Fruit fly (Drosophila melanogaster) Kc167 (cell line): ENCODE data around the gene Send1.

ENCODE experiments used
- Myc ChIP-seq: fragments of >200 bp; optimal IDR thresholded peaks from 2 replicates; lab custom pipeline; 2017; ENCODE audit warnings: missing external identifiers
- Sin3A ChIP-seq: fragments of >200 bp; optimal IDR thresholded peaks from 2 replicates; lab custom pipeline; 2018; ENCODE audit warnings: missing external identifiers
- psq ChIP-seq: fragments of >200 bp; optimal IDR thresholded peaks from 2 replicates; lab custom pipeline; 2017; ENCODE audit warnings: missing external identifiers
- ttk ChIP-seq: sonication (Bioruptor generic); optimal IDR thresholded peaks from 2 replicates; lab custom pipeline; 2017; ENCODE audit warnings: missing external identifiers

- no peak for TF ChIP-seq Myc
- no peak for TF ChIP-seq Sin3A (lab: Kevin White, UChicago)
- no peak for TF ChIP-seq ttk
- no peak for TF ChIP-seq psq (lab: Kevin White, UChicago)
Observed at dm6 chr2L:2284863-2285262, 30.0 kb upstream of the Send1 start, which contains the start of gene CG4271.
